Worm (Caenorhabditis elegans) whole organism, L4 larva: ENCODE data around the gene C08D8.1.

Experiments
- T20F7.1 ChIP-seq: fragments of 200-800 bp; sonication (Bioruptor generic); optimal IDR thresholded peaks from 2 replicates; lab custom pipeline; 2018; ENCODE audit warnings: mild to moderate bottlenecking, missing genetic modification characterization, missing compliant biosample characterization
- Y105C5A.15 ChIP-seq: fragments of 200-800 bp; sonication (Bioruptor generic); IDR thresholded peaks from 2 replicates; pipeline ENCODE4 v1.3.6; 2022; ENCODE audit warnings: missing genetic modification characterization, missing compliant biosample characterization
- aha-1 ChIP-seq: fragments of 150-350 bp; peaks from one replicate; lab custom pipeline; 2014; ENCODE audit warnings: missing biosample characterization, missing genetic modification characterization
- ama-1 ChIP-seq: fragments of 150-350 bp; optimal IDR thresholded peaks from 2 replicates; lab custom pipeline; 2014; ENCODE audit warnings: inconsistent platforms, mixed read lengths
- ceh-82 ChIP-seq: sonication (generic microtip); optimal IDR thresholded peaks from 2 replicates; lab custom pipeline; 2017; ENCODE audit warnings: missing biosample characterization, missing genetic modification characterization
- daf-12 ChIP-seq: fragments of 150-350 bp; optimal IDR thresholded peaks from 2 replicates; lab custom pipeline; 2014; ENCODE audit warnings: missing biosample characterization, missing genetic modification reagents, missing genetic modification characterization
- daf-16 ChIP-seq, 3 experiments: sonication (generic microtip); optimal IDR thresholded peaks; 2 replicates each; lab custom pipeline; 2016 to 2017; ENCODE audit warnings: missing genetic modification characterization in 3 of 3, missing genetic modification reagents in 3 of 3, mild to moderate bottlenecking in 2 of 3, missing compliant biosample characterization in 2 of 3, missing biosample characterization in 1 of 3, moderate library complexity in 1 of 3
- dmd-6 ChIP-seq: fragments of 200-800 bp; sonication (Bioruptor generic); IDR thresholded peaks from 2 replicates; pipeline ENCODE4 v1.3.6; 2022; ENCODE audit warnings: missing genetic modification reagents, missing genetic modification characterization, missing compliant biosample characterization
- dpl-1 ChIP-seq: fragments of 150-350 bp; optimal IDR thresholded peaks from 2 replicates; lab custom pipeline; 2014; ENCODE audit warnings: missing biosample characterization, missing genetic modification reagents, missing genetic modification characterization
- dve-1 ChIP-seq: sonication (generic microtip); optimal IDR thresholded peaks from 2 replicates; lab custom pipeline; 2017; ENCODE audit warnings: antibody characterized with exemption, mild to moderate bottlenecking, missing genetic modification characterization, missing compliant biosample characterization; ENCODE audit not compliant: insufficient read depth
- egl-27 ChIP-seq: sonication (generic microtip); optimal IDR thresholded peaks from 3 replicates; lab custom pipeline; 2017; ENCODE audit warnings: missing biosample characterization, missing genetic modification reagents, missing genetic modification characterization
- egl-43 ChIP-seq: fragments of 200-800 bp; sonication (Bioruptor generic); IDR thresholded peaks from 2 replicates; pipeline ENCODE4 v1.3.6; 2022; ENCODE audit warnings: missing genetic modification reagents, missing genetic modification characterization, missing compliant biosample characterization
- hif-1 ChIP-seq, 2 experiments: sonication (generic microtip); optimal IDR thresholded peaks; 2 replicates each; lab custom pipeline; 2016 to 2017; ENCODE audit warnings: missing compliant biosample characterization in 2 of 2, missing genetic modification characterization in 2 of 2, missing genetic modification reagents in 2 of 2, missing genotype in 2 of 2, mild to moderate bottlenecking in 1 of 2
- hlh-30 ChIP-seq: sonication (generic microtip); optimal IDR thresholded peaks from 2 replicates; lab custom pipeline; 2017; ENCODE audit warnings: antibody characterized with exemption, mild to moderate bottlenecking, missing genetic modification characterization, missing compliant biosample characterization; ENCODE audit not compliant: insufficient read depth
- lim-7 ChIP-seq: fragments of 200-800 bp; sonication (Bioruptor generic); IDR thresholded peaks from 2 replicates; pipeline ENCODE4 v1.3.6; 2022; ENCODE audit warnings: missing genetic modification characterization, missing compliant biosample characterization
- lin-1 ChIP-seq: fragments of 200-800 bp; sonication (Bioruptor generic); IDR thresholded peaks from 2 replicates; pipeline ENCODE4 v1.3.6; 2022; ENCODE audit warnings: missing genetic modification reagents, missing genetic modification characterization, missing compliant biosample characterization
- lsy-2 ChIP-seq, 2 experiments: fragments of 150-350 bp in 1 of 2; sonication (generic microtip) in 1 of 2; optimal IDR thresholded peaks; 2 replicates each; lab custom pipeline; 2014 to 2017; ENCODE audit warnings: missing biosample characterization in 2 of 2, missing genetic modification characterization in 2 of 2
- mxl-3 ChIP-seq: fragments of 200-800 bp; sonication (Bioruptor generic); optimal IDR thresholded peaks from 2 replicates; lab custom pipeline; 2018; ENCODE audit warnings: mild to moderate bottlenecking, missing genetic modification characterization, missing compliant biosample characterization
- nhr-237 ChIP-seq: sonication (generic microtip); optimal IDR thresholded peaks from 2 replicates; lab custom pipeline; 2017; ENCODE audit warnings: missing biosample characterization, missing genetic modification characterization
- nhr-28 ChIP-seq: fragments of 150-350 bp; optimal IDR thresholded peaks from 2 replicates; lab custom pipeline; 2014; ENCODE audit warnings: missing biosample characterization, missing genetic modification characterization
- nhr-48 ChIP-seq: sonication (generic microtip); optimal IDR thresholded peaks from 2 replicates; lab custom pipeline; 2016; ENCODE audit warnings: mild to moderate bottlenecking, missing genetic modification characterization, missing compliant biosample characterization
- nhr-6 ChIP-seq: fragments of 150-350 bp; optimal IDR thresholded peaks from 2 replicates; lab custom pipeline; 2014; ENCODE audit warnings: missing biosample characterization, missing genetic modification characterization
- nhr-77 ChIP-seq: fragments of 150-350 bp; optimal IDR thresholded peaks from 2 replicates; lab custom pipeline; 2014; ENCODE audit warnings: missing biosample characterization, missing genetic modification characterization
- pha-4 ChIP-seq, 2 experiments: fragments of 150-350 bp in 1 of 2; fragments of 200-800 bp in 1 of 2; sonication (Bioruptor generic) in 1 of 2; IDR thresholded peaks in 1 of 2; optimal IDR thresholded peaks in 1 of 2; 2 replicates each; pipeline versions ENCODE4 v1.3.6 to Lab custom; 2014 to 2022; ENCODE audit warnings: missing genetic modification characterization in 2 of 2, missing genetic modification reagents in 2 of 2, missing biosample characterization in 1 of 2, missing compliant biosample characterization in 1 of 2
- php-3 ChIP-seq: fragments of 200-800 bp; sonication (Bioruptor generic); IDR thresholded peaks from 2 replicates; pipeline ENCODE4 v1.3.6; 2022; ENCODE audit warnings: missing genetic modification reagents, missing genetic modification characterization, missing compliant biosample characterization
- pqm-1 ChIP-seq: sonication (generic microtip); optimal IDR thresholded peaks from 2 replicates; lab custom pipeline; 2017; ENCODE audit warnings: missing biosample characterization, missing genetic modification characterization
- rbr-2 ChIP-seq: sonication (generic microtip); optimal IDR thresholded peaks from 2 replicates; lab custom pipeline; 2016; ENCODE audit warnings: missing genotype, missing genetic modification characterization, missing compliant biosample characterization
- snpc-4 ChIP-seq: fragments of 150-350 bp; optimal IDR thresholded peaks from 2 replicates; lab custom pipeline; 2014; ENCODE audit warnings: missing biosample characterization, missing genetic modification characterization
- spr-1 ChIP-seq: sonication (generic microtip); optimal IDR thresholded peaks from 2 replicates; lab custom pipeline; 2016; ENCODE audit warnings: mild to moderate bottlenecking, missing genetic modification characterization, missing compliant biosample characterization
- tra-1 ChIP-seq: fragments of 200-800 bp; sonication (Bioruptor generic); IDR thresholded peaks from 2 replicates; pipeline ENCODE4 v1.3.6; 2022; ENCODE audit warnings: missing genetic modification reagents, missing genetic modification characterization, missing compliant biosample characterization
- unc-62 ChIP-seq, 3 experiments: fragments of 150-350 bp in 1 of 3; sonication (generic microtip); optimal IDR thresholded peaks in 2 of 3; peaks in 1 of 3; 1 replicate in 1 of 3; 2 replicates in 2 of 3; lab custom pipeline; 2014 to 2017; ENCODE audit warnings: missing biosample characterization in 3 of 3, missing genetic modification characterization in 3 of 3, missing genetic modification reagents in 3 of 3, missing genotype in 1 of 3
- ztf-7 ChIP-seq: fragments of 150-350 bp; optimal IDR thresholded peaks from 2 replicates; lab custom pipeline; 2014; ENCODE audit warnings: missing biosample characterization, missing genetic modification characterization

The C08D8.1 gene

ce11 chrV:8349950-8350349, 4.4 kb downstream of the C08D8.1 start:
- TF ChIP-seq aha-1 (tag; lab: Kevin White, UChicago) (peak; percentile 94), Y105C5A.15 (no peak)

- no peak for TF ChIP-seq unc-62 (GFP tag; optimal IDR thresholded peaks at IDR 0.05 in 1 of 2; lab: Kevin White, UChicago)
- no peak for TF ChIP-seq unc-62 (tag; optimal IDR thresholded peaks at IDR 0.05; lab: Kevin White, UChicago)
- no peak for TF ChIP-seq lsy-2 (tag; optimal IDR thresholded peaks at IDR 0.05; lab: Kevin White, UChicago)
- TF ChIP-seq lin-1: no peak
- no peak for TF ChIP-seq mxl-3 (GFP tag; lab: Kevin White, UChicago)
- TF ChIP-seq ztf-7 (tag; lab: Kevin White, UChicago): no peak
These were observed 5.8 kb downstream of the C08D8.1 start, which contains the start of gene srsx-22 for ce11 chrV:8351371-8351770. TSS of gene srsx-22 (plus strand) at chrV:8351671.

- TF ChIP-seq pqm-1 (tag; lab: Kevin White, UChicago) (no peak), ceh-82 (no peak), tra-1 (GFP tag; lab: Robert Waterston, UW) (no peak)
These were observed 10.1 kb downstream of the C08D8.1 start, which contains the start of gene mom-2 for ce11 chrV:8355435-8356212. TSS of gene mom-2 (plus strand) at chrV:8355988.

DNA sequence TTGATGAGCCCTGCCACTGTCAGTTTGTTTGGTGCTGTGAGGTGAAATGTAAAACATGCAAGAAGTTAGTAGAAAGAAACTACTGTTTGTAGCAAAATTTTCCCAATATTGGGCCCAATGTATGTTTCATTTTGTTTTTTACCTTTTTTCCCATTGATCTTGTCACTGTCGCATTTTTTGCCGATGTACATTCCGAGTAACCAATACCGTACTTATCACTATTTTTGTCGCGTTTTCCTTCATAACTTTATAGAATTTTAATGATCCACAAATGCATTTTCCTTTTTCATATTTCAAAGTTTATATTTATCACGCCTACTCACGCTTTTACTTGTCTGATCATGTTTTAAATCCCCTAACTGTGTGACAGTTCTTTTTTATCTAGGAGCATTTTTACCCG, 12.2 kb downstream of the C08D8.1 start:
- peak; percentile 92 for TF ChIP-seq aha-1 (tag; lab: Kevin White, UChicago)
- TF ChIP-seq php-3 (GFP tag; lab: Robert Waterston, UW): no peak

ce11 chrV:8358702-8359101, 13.1 kb downstream of the C08D8.1 start:
- TF ChIP-seq ama-1 (no peak), aha-1 (tag; lab: Kevin White, UChicago) (peak; percentile 79)

DNA sequence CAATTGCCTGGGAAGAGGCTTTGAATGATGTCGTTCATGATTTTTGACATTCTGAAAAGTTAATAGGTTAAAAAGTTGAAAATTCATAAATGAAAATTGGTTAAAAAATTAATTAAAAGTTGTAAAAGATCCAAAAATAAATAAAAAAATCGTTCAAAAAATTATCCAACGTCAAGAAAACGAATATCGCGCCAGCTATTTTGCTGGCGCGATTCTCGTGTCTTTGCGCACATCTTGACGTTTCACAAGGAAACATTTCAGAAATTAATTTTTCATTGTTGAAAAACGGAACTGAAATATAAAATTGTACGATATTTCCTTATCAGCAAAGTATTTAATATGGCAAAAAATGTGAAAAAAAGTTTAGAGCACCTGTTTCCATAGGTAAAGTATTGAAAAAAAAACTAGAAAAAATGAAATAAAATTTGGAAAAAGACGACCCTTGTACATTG, 13.6 kb downstream of the C08D8.1 start, which contains the start of gene mpdu-1:
Gene mpdu-1, minus strand, starts transcription at position 51 of the 452 bp plus-strand sequence.
- TF ChIP-seq rbr-2 (peak; percentile 26), hif-1 (tag; optimal IDR thresholded peaks at IDR 0.05; lab: Kevin White, UChicago) (no peak), egl-43 (GFP tag; lab: Robert Waterston, UW) (no peak), hlh-30 (tag; lab: Kevin White, UChicago) (peak; percentile 36), daf-12 (no peak), T20F7.1 (peak; percentile 72), dve-1 (tag; lab: Kevin White, UChicago) (peak; percentile 89), dmd-6 (GFP tag; lab: Robert Waterston, UW) (no peak; the same call in 1 of the 2 replicates), ztf-7 (tag; lab: Kevin White, UChicago) (peak; percentile 59), snpc-4 (tag; lab: Kevin White, UChicago) (peak; percentile 31), lim-7 (GFP tag; lab: Robert Waterston, UW) (no peak), pha-4 (GFP tag; IDR thresholded peaks at IDR 0.05; lab: Robert Waterston, UW) (no peak), pha-4 (tag; optimal IDR thresholded peaks at IDR 0.05; lab: Kevin White, UChicago) (peak; percentile 57), daf-16 (GFP tag; optimal IDR thresholded peaks at IDR 0.05; lab: Kevin White, UChicago) (no peak), daf-16 (tag; optimal IDR thresholded peaks at IDR 0.05; lab: Kevin White, UChicago) (peak; percentile 71), nhr-28 (peak; percentile 69), spr-1 (tag; lab: Kevin White, UChicago) (no peak), lsy-2 (tag; optimal IDR thresholded peaks at IDR 0.05; lab: Kevin White, UChicago) (peak in 1 of 2 experiments; percentile 87), nhr-237 (tag; lab: Kevin White, UChicago) (no peak), pqm-1 (tag; lab: Kevin White, UChicago) (peak; percentile 71), dpl-1 (peak; percentile 80), nhr-48 (tag; lab: Kevin White, UChicago) (peak; percentile 33), egl-27 (tag; lab: Kevin White, UChicago) (no peak), nhr-6 (peak; percentile 36), nhr-77 (tag; lab: Kevin White, UChicago) (peak; percentile 71)
